Worm (Caenorhabditis elegans): ENCODE results near the gene lurp-3.

lurp-3 gene

DNA sequence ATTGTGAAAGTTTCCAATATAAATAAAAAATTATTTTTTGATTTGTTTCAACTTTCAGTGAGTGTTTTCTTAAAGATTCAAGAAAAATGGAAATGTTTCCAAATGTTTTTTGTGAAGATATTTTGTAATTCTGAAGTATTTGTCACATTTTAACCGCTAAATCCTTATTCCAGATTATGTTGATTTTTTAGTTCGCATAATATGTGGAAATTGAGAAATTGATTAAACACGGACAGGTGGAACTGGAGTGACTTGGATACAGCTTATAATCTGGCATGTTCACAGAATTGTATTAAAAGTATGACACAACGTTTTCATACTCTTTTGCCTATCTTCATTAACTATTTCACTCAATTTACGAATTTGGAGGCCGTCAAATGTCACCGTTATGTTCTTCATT, at the start of gene lurp-3:
Gene lurp-3 (plus strand): TSS at position 301 of the 400 bp plus-strand sequence.
- no peak for TF ChIP-seq med-1 (GFP tag; optimal IDR thresholded peaks at IDR 0.05; ENCODE audit: insufficient read depth)

DNA sequence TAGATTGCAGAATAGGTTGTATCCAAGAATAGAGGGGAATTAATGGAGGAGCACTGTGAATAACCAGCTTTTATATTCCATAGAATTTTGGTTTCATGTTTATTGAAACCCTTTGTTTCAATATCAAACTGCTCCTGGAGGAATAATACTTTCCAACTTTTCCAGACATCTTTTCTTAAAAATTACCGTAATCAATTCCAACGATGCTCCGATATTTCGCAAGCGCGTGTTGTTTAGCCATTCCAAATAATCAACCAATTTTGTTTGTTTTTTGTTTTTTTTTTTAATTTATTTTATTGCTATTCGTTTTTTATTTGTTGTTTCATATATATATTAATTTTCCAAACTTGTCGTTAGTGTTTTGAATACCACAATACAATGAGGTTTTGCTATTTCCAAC, 49.5 kb upstream of the lurp-3 start, which contains the start of gene cutl-1:
Gene cutl-1 (minus strand): TSS at position 83 of the 400 bp plus-strand sequence.
- TF ChIP-seq flt-1 (GFP tag; IDR thresholded peaks at IDR 0.05), result no peak
- TF ChIP-seq T22C8.4 (GFP tag; IDR thresholded peaks at IDR 0.05), result no peak

DNA sequence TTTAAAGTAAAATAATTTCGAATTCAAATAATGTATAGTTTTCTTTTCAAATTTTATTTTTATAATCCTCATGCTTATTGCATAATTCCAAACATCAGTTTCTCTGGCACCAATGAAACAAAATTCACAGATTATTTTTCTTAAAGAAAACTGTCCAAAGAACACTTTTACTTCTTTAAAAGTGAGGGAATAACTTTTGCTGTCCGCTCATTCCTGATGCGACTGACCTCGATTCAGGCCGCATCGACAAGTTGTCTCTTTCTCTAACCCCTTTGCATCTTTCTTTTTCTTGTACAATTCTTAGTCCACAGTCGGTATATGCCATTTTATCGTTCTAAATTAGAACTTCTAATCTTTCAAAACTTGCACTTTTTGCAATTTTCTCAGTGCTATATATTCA, 49.0 kb upstream of the lurp-3 start, which contains the start of gene F53F1.2:
Gene F53F1.2 (plus strand): TSS at position 306 of the 400 bp plus-strand sequence.
- TF ChIP-seq med-1 (GFP tag; optimal IDR thresholded peaks at IDR 0.05; ENCODE audit: insufficient read depth) (no peak), cog-1 (tag; optimal IDR thresholded peaks at IDR 0.05) (no peak), ref-1 (GFP tag; conservative IDR thresholded peaks at IDR 0.05) (no peak), klf-2 (GFP tag; conservative IDR thresholded peaks at IDR 0.05) (no peak), flt-1 (GFP tag; IDR thresholded peaks at IDR 0.05) (no peak), tab-1 (GFP tag; IDR thresholded peaks at IDR 0.05) (no peak), ztf-23 (GFP tag; IDR thresholded peaks at IDR 0.05) (no peak), ztf-29 (GFP tag; IDR thresholded peaks at IDR 0.05) (no peak), T22C8.4 (GFP tag; IDR thresholded peaks at IDR 0.05) (no peak)

DNA sequence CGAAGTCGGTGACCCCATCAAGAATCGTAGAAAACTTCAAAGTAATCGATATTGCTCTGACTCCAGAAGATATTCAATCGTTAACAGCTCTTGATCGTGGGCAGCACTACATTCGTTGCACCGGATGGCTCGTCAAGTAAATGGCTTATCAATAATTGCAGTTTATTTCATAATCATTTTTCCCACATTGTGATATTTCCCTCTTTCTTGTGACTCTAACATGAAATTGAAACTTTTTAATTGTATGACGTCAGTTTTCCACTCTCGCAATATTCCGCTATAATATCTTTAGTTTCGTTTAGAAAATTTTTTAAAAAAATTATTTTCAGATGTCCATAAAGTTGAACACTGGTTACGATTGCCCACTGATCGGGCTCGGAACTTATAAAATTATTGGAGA, 47.6 kb upstream of the lurp-3 start, which contains the start of gene F53F1.3:
Gene F53F1.3 (plus strand): TSS at position 330 of the 400 bp plus-strand sequence.
- TF ChIP-seq klf-2 (GFP tag; conservative IDR thresholded peaks at IDR 0.05) (no peak), T22C8.4 (GFP tag; IDR thresholded peaks at IDR 0.05) (no peak), ztf-29 (GFP tag; IDR thresholded peaks at IDR 0.05) (no peak), ref-1 (GFP tag; conservative IDR thresholded peaks at IDR 0.05) (no peak), tab-1 (GFP tag; IDR thresholded peaks at IDR 0.05) (no peak), flt-1 (GFP tag; IDR thresholded peaks at IDR 0.05) (no peak), med-1 (GFP tag; optimal IDR thresholded peaks at IDR 0.05; ENCODE audit: insufficient read depth) (no peak)

DNA sequence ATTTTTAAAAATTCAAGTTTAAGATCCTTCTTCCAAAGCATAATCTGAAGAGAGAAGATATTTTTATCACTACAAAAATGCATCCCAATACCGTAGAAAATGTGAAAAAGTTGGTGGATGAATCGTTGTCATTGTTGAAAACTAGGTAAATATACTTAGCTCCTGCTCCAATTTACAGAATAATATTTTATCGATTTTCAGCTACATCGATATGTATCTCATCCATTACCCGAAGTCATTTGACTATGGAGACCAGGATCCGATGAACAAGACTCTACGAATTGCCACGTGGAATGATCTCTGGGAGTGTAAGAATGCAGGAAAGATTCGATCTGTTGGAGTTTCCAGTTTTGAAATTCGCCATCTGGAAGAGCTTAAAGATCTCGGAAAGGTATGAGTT, 47.1 kb upstream of the lurp-3 start:
- no peak for TF ChIP-seq ztf-29 (GFP tag; IDR thresholded peaks at IDR 0.05)
- TF ChIP-seq med-1 (GFP tag; optimal IDR thresholded peaks at IDR 0.05; ENCODE audit: insufficient read depth), result no peak
- no peak for TF ChIP-seq T22C8.4 (GFP tag; IDR thresholded peaks at IDR 0.05)
- TF ChIP-seq ztf-23 (GFP tag; IDR thresholded peaks at IDR 0.05), result no peak
- TF ChIP-seq klf-2 (GFP tag; conservative IDR thresholded peaks at IDR 0.05), result no peak
- TF ChIP-seq cog-1 (tag; optimal IDR thresholded peaks at IDR 0.05), result no peak
- no peak for TF ChIP-seq tab-1 (GFP tag; IDR thresholded peaks at IDR 0.05)
- no peak for TF ChIP-seq ref-1 (GFP tag; conservative IDR thresholded peaks at IDR 0.05)

DNA sequence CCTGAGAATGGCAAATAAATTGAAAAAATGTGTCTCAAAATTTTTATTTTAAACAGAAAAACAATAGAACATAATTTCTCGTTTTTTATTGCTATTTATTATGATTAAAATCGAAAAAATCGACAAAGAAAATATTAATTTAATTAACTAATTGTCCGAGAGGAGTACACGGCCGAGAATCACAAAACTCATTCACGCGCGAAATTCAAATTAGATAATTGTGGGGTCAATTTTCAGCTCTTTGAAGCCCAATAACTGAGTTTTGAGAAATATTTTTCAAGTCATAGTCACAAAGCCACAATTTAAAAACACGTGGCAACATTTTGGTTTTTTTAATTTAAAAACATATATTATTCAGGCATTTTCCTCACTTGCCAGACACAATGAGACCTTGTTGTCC, 46.5 kb upstream of the lurp-3 start:
- no peak for TF ChIP-seq med-1 (GFP tag; optimal IDR thresholded peaks at IDR 0.05; ENCODE audit: insufficient read depth)
- TF ChIP-seq T22C8.4 (GFP tag; IDR thresholded peaks at IDR 0.05), result no peak
- TF ChIP-seq ztf-23 (GFP tag; IDR thresholded peaks at IDR 0.05), result no peak
- no peak for TF ChIP-seq cog-1 (tag; optimal IDR thresholded peaks at IDR 0.05)
- no peak for TF ChIP-seq klf-2 (GFP tag; conservative IDR thresholded peaks at IDR 0.05)
- TF ChIP-seq ref-1 (GFP tag; conservative IDR thresholded peaks at IDR 0.05), result no peak
- no peak for TF ChIP-seq tab-1 (GFP tag; IDR thresholded peaks at IDR 0.05)
- TF ChIP-seq flt-1 (GFP tag; IDR thresholded peaks at IDR 0.05), result no peak
- TF ChIP-seq ztf-29 (GFP tag; IDR thresholded peaks at IDR 0.05), result no peak

ce11 chrV:13410688-13411087, 44.9 kb upstream of the lurp-3 start, which contains the start of gene F53F1.4:
Gene F53F1.4, plus strand, starts transcription at chrV:13411077.
- TF ChIP-seq ref-1 (GFP tag; conservative IDR thresholded peaks at IDR 0.05), result no peak
- no peak for TF ChIP-seq klf-2 (GFP tag; conservative IDR thresholded peaks at IDR 0.05)
- no peak for TF ChIP-seq med-1 (GFP tag; optimal IDR thresholded peaks at IDR 0.05; ENCODE audit: insufficient read depth)
- TF ChIP-seq T22C8.4 (GFP tag; IDR thresholded peaks at IDR 0.05), result no peak
- TF ChIP-seq flt-1 (GFP tag; IDR thresholded peaks at IDR 0.05), result no peak
- no peak for TF ChIP-seq ztf-29 (GFP tag; IDR thresholded peaks at IDR 0.05)
- TF ChIP-seq ztf-23 (GFP tag; IDR thresholded peaks at IDR 0.05), result no peak
- no peak for TF ChIP-seq cog-1 (tag; optimal IDR thresholded peaks at IDR 0.05)
- no peak for TF ChIP-seq tab-1 (GFP tag; IDR thresholded peaks at IDR 0.05)

ce11 chrV:13411225-13411991, 44.1 kb upstream of the lurp-3 start:
- TF ChIP-seq klf-2 (GFP tag; conservative IDR thresholded peaks at IDR 0.05) (no peak), ztf-23 (GFP tag; IDR thresholded peaks at IDR 0.05) (no peak), flt-1 (GFP tag; IDR thresholded peaks at IDR 0.05) (no peak), T22C8.4 (GFP tag; IDR thresholded peaks at IDR 0.05) (no peak), ref-1 (GFP tag; conservative IDR thresholded peaks at IDR 0.05) (no peak), ztf-29 (GFP tag; IDR thresholded peaks at IDR 0.05) (no peak)

DNA sequence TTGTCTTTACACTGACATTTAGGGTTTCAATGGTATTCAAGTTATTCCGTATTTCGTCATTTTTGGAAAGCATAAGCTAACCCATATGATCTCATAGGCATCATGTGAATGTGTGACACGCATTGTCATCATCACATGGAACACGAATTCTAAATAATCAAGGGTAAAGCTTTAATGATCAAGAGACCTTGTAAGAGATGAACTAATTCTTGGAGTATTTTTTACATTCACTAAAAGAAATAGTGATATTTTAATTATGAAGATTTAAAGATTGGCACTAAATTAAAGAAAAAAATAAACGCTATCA, 43.6 kb upstream of the lurp-3 start:
- TF ChIP-seq T22C8.4 (GFP tag; IDR thresholded peaks at IDR 0.05) (no peak), tab-1 (GFP tag; IDR thresholded peaks at IDR 0.05) (no peak), klf-2 (GFP tag; conservative IDR thresholded peaks at IDR 0.05) (no peak), ztf-29 (GFP tag; IDR thresholded peaks at IDR 0.05) (no peak), med-1 (GFP tag; optimal IDR thresholded peaks at IDR 0.05; ENCODE audit: insufficient read depth) (no peak), ztf-23 (GFP tag; IDR thresholded peaks at IDR 0.05) (no peak), ref-1 (GFP tag; conservative IDR thresholded peaks at IDR 0.05) (no peak), flt-1 (GFP tag; IDR thresholded peaks at IDR 0.05) (no peak), cog-1 (tag; optimal IDR thresholded peaks at IDR 0.05) (no peak)

DNA sequence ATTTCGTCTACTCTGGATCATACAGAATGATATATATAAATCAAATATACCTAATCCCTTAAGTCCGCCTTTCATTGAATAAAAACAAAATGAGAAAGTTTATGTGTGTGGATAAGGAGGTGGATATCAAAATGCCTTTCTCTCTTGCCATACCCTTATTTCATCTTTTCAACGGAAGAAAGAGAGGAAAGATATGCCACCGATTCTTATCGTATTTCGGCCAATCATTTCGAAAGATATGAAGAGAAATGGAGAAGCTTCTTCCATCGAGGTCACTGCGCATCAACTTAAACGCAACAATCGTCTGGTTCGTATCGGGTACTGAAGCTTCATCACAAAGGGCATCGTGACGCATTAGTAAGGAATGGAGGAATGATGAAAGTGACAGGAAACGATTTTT, 42.2 kb upstream of the lurp-3 start:
- TF ChIP-seq ref-1 (GFP tag; conservative IDR thresholded peaks at IDR 0.05) (no peak), flt-1 (GFP tag; IDR thresholded peaks at IDR 0.05) (no peak), cog-1 (tag; optimal IDR thresholded peaks at IDR 0.05) (no peak), tab-1 (GFP tag; IDR thresholded peaks at IDR 0.05) (no peak)

Measured in whole organism, midembryonic.